Fruit fly (Drosophila melanogaster) whole organism, wandering third instar larva: ENCODE results near the gene Rpp14a.

Experiments used
- Abd-B ChIP-seq: fragments of >200 bp; optimal IDR thresholded peaks from 2 replicates; lab custom pipeline; 2017; ENCODE audit warnings: missing biosample characterization, missing genetic modification characterization
- CG9705 ChIP-seq: fragments of 200-800 bp; sonication (Bioruptor generic); optimal IDR thresholded peaks from 2 replicates; lab custom pipeline; 2018; ENCODE audit warnings: missing biosample characterization, mild to moderate bottlenecking, missing genetic modification characterization
- CrebA ChIP-seq: fragments of 200-800 bp; sonication (Bioruptor generic); optimal IDR thresholded peaks from 2 replicates; lab custom pipeline; 2016; ENCODE audit warnings: missing biosample characterization, mild to moderate bottlenecking, missing genetic modification characterization, borderline replicate concordance
- Dfd ChIP-seq: fragments of >200 bp; optimal IDR thresholded peaks from 2 replicates; lab custom pipeline; 2017; ENCODE audit warnings: missing biosample characterization, missing genetic modification characterization
- GATAd ChIP-seq: sonication (Bioruptor generic); optimal IDR thresholded peaks from 2 replicates; lab custom pipeline; 2016; ENCODE audit warnings: missing biosample characterization, missing genetic modification characterization
- HLH106 ChIP-seq: fragments of 200-800 bp; optimal IDR thresholded peaks from 3 replicates; lab custom pipeline; 2019; ENCODE audit warnings: missing biosample characterization, mild to moderate bottlenecking, missing genetic modification characterization, moderate library complexity
- Hr78 ChIP-seq: fragments of >200 bp; optimal IDR thresholded peaks from 2 replicates; lab custom pipeline; 2017; ENCODE audit warnings: missing biosample characterization, missing genetic modification characterization
- Jra ChIP-seq: sonication (Bioruptor generic); optimal IDR thresholded peaks from 2 replicates; lab custom pipeline; 2016; ENCODE audit warnings: missing biosample characterization, missing genetic modification characterization
- Mio ChIP-seq: sonication (Bioruptor generic); optimal IDR thresholded peaks from 2 replicates; lab custom pipeline; 2016; ENCODE audit warnings: missing biosample characterization, missing genetic modification characterization
- Myc ChIP-seq: fragments of >200 bp; optimal IDR thresholded peaks from 2 replicates; lab custom pipeline; 2017
- N ChIP-seq: fragments of >200 bp; optimal IDR thresholded peaks from 2 replicates; lab custom pipeline; 2018; ENCODE audit warnings: missing biosample characterization, missing external identifiers, missing genetic modification characterization
- OdsH ChIP-seq: fragments of 200-800 bp; sonication (Bioruptor generic); optimal IDR thresholded peaks from 2 replicates; lab custom pipeline; 2016; ENCODE audit warnings: missing biosample characterization, mild to moderate bottlenecking, missing genetic modification characterization
- Rel ChIP-seq, 2 experiments: fragments of 200-800 bp; sonication (Bioruptor generic) in 1 of 2; optimal IDR thresholded peaks; 2 replicates in 1 of 2; 3 replicates in 1 of 2; lab custom pipeline; 2016 to 2019; ENCODE audit warnings: mild to moderate bottlenecking in 2 of 2, missing biosample characterization in 2 of 2, missing genetic modification characterization in 2 of 2, moderate library complexity in 1 of 2
- Sp1 ChIP-seq: fragments of 200-800 bp; sonication (Bioruptor generic); optimal IDR thresholded peaks from 3 replicates; lab custom pipeline; 2019; ENCODE audit warnings: missing biosample characterization, mild to moderate bottlenecking, missing genetic modification characterization, moderate library complexity
- Vsx2 ChIP-seq: fragments of 200-300, 225-300 bp; sonication (Bioruptor generic); optimal IDR thresholded peaks from 2 replicates; lab custom pipeline; 2018; ENCODE audit warnings: missing biosample characterization, missing genetic modification characterization; ENCODE audit not compliant: partially characterized antibody
- br ChIP-seq: fragments of 200-800 bp; sonication (Bioruptor generic); optimal IDR thresholded peaks from 2 replicates; lab custom pipeline; 2016; ENCODE audit warnings: missing biosample characterization, missing genetic modification characterization
- brk ChIP-seq: fragments of 200-800 bp; sonication (Bioruptor generic); optimal IDR thresholded peaks from 2 replicates; lab custom pipeline; 2016; ENCODE audit warnings: missing biosample characterization, mild to moderate bottlenecking, missing genetic modification characterization
- dl ChIP-seq, 2 experiments: fragments of 175-275, 200-275 bp in 1 of 2; fragments of 200-275 bp in 1 of 2; sonication (Bioruptor generic); optimal IDR thresholded peaks; lab custom pipeline; 2018; ENCODE audit warnings: mild to moderate bottlenecking in 2 of 2, missing biosample characterization in 2 of 2, missing genetic modification characterization in 2 of 2, moderate library complexity in 2 of 2; ENCODE audit not compliant: partially characterized antibody in 2 of 2, insufficient read depth in 1 of 2
- dmrt93B ChIP-seq: fragments of 200-800 bp; sonication (Bioruptor generic); optimal IDR thresholded peaks from 2 replicates; lab custom pipeline; 2018; ENCODE audit warnings: missing biosample characterization, mild to moderate bottlenecking, missing genetic modification characterization
- ey ChIP-seq: fragments of 200-800 bp; sonication (Bioruptor generic); optimal IDR thresholded peaks from 2 replicates; lab custom pipeline; 2016; ENCODE audit warnings: missing biosample characterization, missing genetic modification characterization
- foxo ChIP-seq, 2 experiments: fragments of 200-800 bp; sonication (Bioruptor generic); optimal IDR thresholded peaks; 2 replicates in 1 of 2; 3 replicates in 1 of 2; lab custom pipeline; 2016 to 2017; ENCODE audit warnings: missing biosample characterization in 2 of 2, missing genetic modification characterization in 2 of 2
- jim ChIP-seq: fragments of 175-275, 200-325 bp; sonication (Bioruptor generic); optimal IDR thresholded peaks from 2 replicates; lab custom pipeline; 2016; ENCODE audit warnings: missing biosample characterization, mild to moderate bottlenecking, missing genetic modification characterization
- lola ChIP-seq: fragments of >200 bp; optimal IDR thresholded peaks from 2 replicates; lab custom pipeline; 2017; ENCODE audit warnings: missing biosample characterization, missing genetic modification characterization
- psq ChIP-seq: fragments of 200-800 bp; sonication (Bioruptor generic); optimal IDR thresholded peaks from 3 replicates; lab custom pipeline; 2017; ENCODE audit warnings: missing biosample characterization, mild to moderate bottlenecking, missing genetic modification characterization, moderate library complexity
- rgr ChIP-seq: fragments of 200-800 bp; sonication (Bioruptor generic); optimal IDR thresholded peaks from 3 replicates; lab custom pipeline; 2016; ENCODE audit warnings: missing biosample characterization, mild to moderate bottlenecking, missing genetic modification characterization
- sage ChIP-seq: fragments of 200-800 bp; sonication (Bioruptor generic); optimal IDR thresholded peaks from 2 replicates; lab custom pipeline; 2016; ENCODE audit warnings: missing biosample characterization, mild to moderate bottlenecking, missing genetic modification characterization
- sv ChIP-seq: fragments of 200-800 bp; sonication (Bioruptor generic); optimal IDR thresholded peaks from 3 replicates; lab custom pipeline; 2016; ENCODE audit warnings: missing biosample characterization, missing genetic modification characterization
- tai ChIP-seq: sonication (Bioruptor generic); optimal IDR thresholded peaks from 2 replicates; lab custom pipeline; 2016; ENCODE audit warnings: missing biosample characterization, missing genetic modification characterization
- usp ChIP-seq: fragments of >200 bp; optimal IDR thresholded peaks from 2 replicates; lab custom pipeline; 2017; ENCODE audit warnings: missing biosample characterization, missing genetic modification characterization
- woc ChIP-seq: sonication (Bioruptor generic); optimal IDR thresholded peaks from 2 replicates; lab custom pipeline; 2016; ENCODE audit warnings: missing biosample characterization, mild to moderate bottlenecking, missing genetic modification characterization

The Rpp14a gene

DNA sequence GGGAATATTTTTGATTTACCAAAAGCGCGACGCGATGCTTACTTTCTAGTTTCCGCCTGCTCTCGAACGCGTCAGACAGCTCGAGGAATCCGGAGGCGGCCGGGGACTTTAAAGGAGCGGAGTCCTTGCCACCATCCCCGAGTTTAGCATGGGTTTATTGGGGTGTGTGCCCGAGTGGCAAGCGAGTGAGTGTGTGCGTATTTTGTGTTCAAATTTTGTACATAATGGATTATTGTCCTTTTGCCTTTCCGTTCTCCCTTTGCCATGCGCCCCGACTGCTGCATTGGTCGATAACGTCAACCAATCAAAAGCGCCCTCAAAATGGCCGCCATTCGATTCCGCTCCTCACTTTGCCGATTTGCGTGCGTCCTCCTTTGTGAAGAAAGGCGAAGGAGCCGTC, 26.6 kb upstream of the Rpp14a start:
- TF ChIP-seq Vsx2 (GFP tag; lab: Kevin White, UChicago) (no peak), Hr78 (GFP tag; lab: Kevin White, UChicago) (no peak), OdsH (no peak), lola (no peak), psq (no peak), foxo (GFP tag; optimal IDR thresholded peaks at IDR 0.05; lab: Kevin White, UChicago) (no peak), dl (GFP tag; optimal IDR thresholded peaks at IDR 0.05; lab: Kevin White, UChicago; ENCODE audit: insufficient read depth in 1 of 2, partially characterized antibody in 2 of 2) (no peak), br (no peak), usp (GFP tag; lab: Kevin White, UChicago) (no peak)

DNA sequence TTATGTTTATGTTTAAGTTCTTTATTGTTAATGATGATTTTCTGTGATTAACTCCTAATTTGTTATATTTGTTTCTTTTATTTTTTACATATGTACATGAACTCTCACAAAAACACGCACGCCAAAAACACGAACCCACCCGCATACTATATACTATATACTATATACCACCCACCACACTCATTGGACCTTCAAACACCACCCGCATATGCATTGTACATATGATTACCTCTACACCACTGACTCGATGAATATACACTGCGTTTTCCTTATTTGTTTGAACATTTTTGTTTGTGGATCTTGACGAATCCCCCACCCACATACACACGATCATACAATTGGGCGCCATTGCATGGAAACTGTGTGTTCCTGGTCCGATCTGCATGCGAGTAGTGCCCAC, 24.4 kb upstream of the Rpp14a start:
- TF ChIP-seq tai (GFP tag; lab: Kevin White, UChicago) (no peak), br (no peak), Rel (GFP tag; optimal IDR thresholded peaks at IDR 0.05; lab: Kevin White, UChicago) (no peak), Rel (tag; optimal IDR thresholded peaks at IDR 0.05; lab: Kevin White, UChicago) (no peak), Hr78 (GFP tag; lab: Kevin White, UChicago) (no peak), GATAd (no peak), dmrt93B (GFP tag; lab: Kevin White, UChicago) (no peak), foxo (GFP tag; optimal IDR thresholded peaks at IDR 0.05; lab: Kevin White, UChicago) (no peak), Abd-B (GFP tag; lab: Kevin White, UChicago) (no peak), OdsH (no peak), lola (no peak), Dfd (no peak), woc (no peak), brk (GFP tag; lab: Kevin White, UChicago) (no peak), Mio (GFP tag; lab: Kevin White, UChicago) (no peak), Jra (no peak)
- TF ChIP-seq, all 38 proteins: peak for 0

DNA sequence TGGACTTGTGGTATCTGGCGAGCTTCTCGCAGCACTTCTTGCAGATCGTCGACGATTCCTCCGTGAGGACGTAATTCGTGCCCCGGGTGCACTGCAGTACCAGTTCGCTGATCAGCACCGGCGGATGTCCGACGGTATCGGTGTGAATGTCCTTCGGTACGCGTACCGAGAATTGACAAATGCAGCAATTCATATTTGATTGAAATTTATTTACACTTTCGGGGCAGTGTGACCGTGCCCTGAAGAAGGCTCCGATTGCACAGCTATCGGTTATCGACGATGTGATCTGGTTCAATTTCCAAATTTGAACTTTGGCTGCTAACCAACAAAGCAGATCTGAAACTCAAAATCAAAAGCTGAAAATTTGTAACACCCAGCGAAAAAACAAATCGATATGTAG, 20.1 kb upstream of the Rpp14a start, which contains the start of gene ZIPIC:
TSS of gene ZIPIC (minus strand) at position 262 of the 400 bp plus-strand sequence.
- TF ChIP-seq Abd-B (GFP tag; lab: Kevin White, UChicago) (no peak), tai (GFP tag; lab: Kevin White, UChicago) (no peak), ey (GFP tag; lab: Kevin White, UChicago) (no peak), N (GFP tag; lab: Kevin White, UChicago) (no peak), CrebA (GFP tag; lab: Kevin White, UChicago) (no peak), Myc (no peak), Hr78 (GFP tag; lab: Kevin White, UChicago) (no peak), Dfd (no peak)

dm6 chr3R:30037630-30038029, 19.0 kb upstream of the Rpp14a start, which contains the start of gene ocn:
Gene ocn, minus strand, starts transcription at chr3R:30037730.
- no peak for TF ChIP-seq jim (GFP tag; lab: Kevin White, UChicago)
- no peak for TF ChIP-seq Sp1 (GFP tag; lab: Kevin White, UChicago)
- no peak for TF ChIP-seq Vsx2 (GFP tag; lab: Kevin White, UChicago)
- TF ChIP-seq HLH106 (tag; lab: Kevin White, UChicago), result no peak
- no peak for TF ChIP-seq lola
- no peak for TF ChIP-seq br
- TF ChIP-seq sage (GFP tag; lab: Kevin White, UChicago), result no peak
- TF ChIP-seq tai (GFP tag; lab: Kevin White, UChicago), result no peak
- no peak for TF ChIP-seq GATAd
- TF ChIP-seq brk (GFP tag; lab: Kevin White, UChicago), result no peak
- no peak for TF ChIP-seq CG9705 (GFP tag; lab: Kevin White, UChicago)
- no peak for TF ChIP-seq woc
- TF ChIP-seq Dfd, result no peak
- TF ChIP-seq usp (GFP tag; lab: Kevin White, UChicago), result no peak
- TF ChIP-seq Hr78 (GFP tag; lab: Kevin White, UChicago), result no peak
- no peak for TF ChIP-seq ey (GFP tag; lab: Kevin White, UChicago)
- TF ChIP-seq, all 38 proteins: peak for 0

dm6 chr3R:30038628-30039027, 18.0 kb upstream of the Rpp14a start, which contains the start of gene janB:
Gene janB, minus strand, starts transcription at chr3R:30038728.
- TF ChIP-seq Myc, result no peak
- no peak for TF ChIP-seq HLH106 (tag; lab: Kevin White, UChicago)
- no peak for TF ChIP-seq Rel (GFP tag; optimal IDR thresholded peaks at IDR 0.05; lab: Kevin White, UChicago)
- no peak for TF ChIP-seq Rel (tag; optimal IDR thresholded peaks at IDR 0.05; lab: Kevin White, UChicago)
- TF ChIP-seq GATAd, result no peak
- TF ChIP-seq OdsH, result no peak
- no peak for TF ChIP-seq lola
- TF ChIP-seq foxo (GFP tag; optimal IDR thresholded peaks at IDR 0.05; lab: Kevin White, UChicago), result no peak
- TF ChIP-seq tai (GFP tag; lab: Kevin White, UChicago), result no peak
- no peak for TF ChIP-seq usp (GFP tag; lab: Kevin White, UChicago)
- no peak for TF ChIP-seq sv (GFP tag; lab: Kevin White, UChicago)
- no peak for TF ChIP-seq Dfd
- no peak for TF ChIP-seq rgr (GFP tag; lab: Kevin White, UChicago)
